Fruit fly (Drosophila melanogaster) ovary, adult (tissue): ENCODE results near the gene CG15535.
A peak's percentile ranks its signal among the peaks of the same experiment; 100 is the strongest.

ENCODE experiments used
- CG17801 ChIP-seq: fragments of 200-800 bp; optimal IDR thresholded peaks from 2 replicates; lab custom pipeline; 2019; ENCODE audit warnings: missing biosample characterization, mild to moderate bottlenecking, missing genetic modification characterization, moderate library complexity; ENCODE audit not compliant: partially characterized antibody

The CG15535 gene

DNA sequence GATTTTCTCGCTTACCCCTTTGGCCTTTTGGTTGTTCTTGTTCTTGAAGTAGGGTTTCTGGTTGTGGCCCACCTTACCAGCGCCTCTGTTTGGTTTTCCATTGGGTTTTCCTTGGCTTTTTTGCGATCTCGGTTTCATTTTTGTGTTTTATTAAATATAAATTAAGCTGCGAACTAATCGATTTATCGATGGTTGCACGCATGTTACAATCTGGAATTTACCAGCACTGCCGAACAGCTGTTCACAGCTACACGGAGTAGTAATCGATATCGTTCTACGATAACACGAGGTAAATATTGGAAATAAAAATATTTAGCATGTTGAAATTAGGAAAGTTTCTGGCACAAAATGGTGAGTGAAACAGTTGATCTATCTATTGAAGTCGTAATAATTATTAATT is at the start of gene CG15535, which contains the start of gene mRpS18C:
Gene CG15535, minus strand, starts transcription at position 235 of the 400 bp plus-strand sequence.
Gene mRpS18C, plus strand, starts transcription at position 280 of the 400 bp plus-strand sequence.
- TF ChIP-seq CG17801 (GFP tag; lab: Kevin White, UChicago) = peak; percentile 56

dm6 chr3R:30472331-30472730 is 48.6 kb upstream of the CG15535 start:
- no peak for TF ChIP-seq CG17801 (GFP tag; lab: Kevin White, UChicago)

dm6 chr3R:30470690-30471089 is 47.0 kb upstream of the CG15535 start:
- no peak for TF ChIP-seq CG17801 (GFP tag; lab: Kevin White, UChicago)

DNA sequence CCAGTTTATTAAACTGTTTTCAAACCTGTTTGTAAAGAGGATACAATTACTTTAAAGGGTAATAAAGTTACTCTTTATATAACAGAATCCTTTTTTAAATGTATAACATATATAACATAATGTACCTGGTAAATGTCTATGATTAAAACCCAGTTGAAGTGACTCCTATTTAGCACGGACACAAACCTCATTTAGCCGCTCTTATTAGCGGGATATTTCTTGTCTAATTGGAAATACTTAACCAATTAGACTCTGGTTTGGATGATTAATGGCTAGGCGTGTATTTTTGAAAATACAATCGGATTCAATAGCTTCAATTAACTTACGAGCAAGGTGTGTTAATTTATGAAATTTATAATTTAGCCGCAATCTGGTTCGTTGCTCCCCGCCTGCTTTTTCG is 43.3 kb upstream of the CG15535 start:
- TF ChIP-seq CG17801 (GFP tag; lab: Kevin White, UChicago) = no peak

dm6 chr3R:30466515-30466914 is 42.8 kb upstream of the CG15535 start:
- no peak for TF ChIP-seq CG17801 (GFP tag; lab: Kevin White, UChicago)

DNA sequence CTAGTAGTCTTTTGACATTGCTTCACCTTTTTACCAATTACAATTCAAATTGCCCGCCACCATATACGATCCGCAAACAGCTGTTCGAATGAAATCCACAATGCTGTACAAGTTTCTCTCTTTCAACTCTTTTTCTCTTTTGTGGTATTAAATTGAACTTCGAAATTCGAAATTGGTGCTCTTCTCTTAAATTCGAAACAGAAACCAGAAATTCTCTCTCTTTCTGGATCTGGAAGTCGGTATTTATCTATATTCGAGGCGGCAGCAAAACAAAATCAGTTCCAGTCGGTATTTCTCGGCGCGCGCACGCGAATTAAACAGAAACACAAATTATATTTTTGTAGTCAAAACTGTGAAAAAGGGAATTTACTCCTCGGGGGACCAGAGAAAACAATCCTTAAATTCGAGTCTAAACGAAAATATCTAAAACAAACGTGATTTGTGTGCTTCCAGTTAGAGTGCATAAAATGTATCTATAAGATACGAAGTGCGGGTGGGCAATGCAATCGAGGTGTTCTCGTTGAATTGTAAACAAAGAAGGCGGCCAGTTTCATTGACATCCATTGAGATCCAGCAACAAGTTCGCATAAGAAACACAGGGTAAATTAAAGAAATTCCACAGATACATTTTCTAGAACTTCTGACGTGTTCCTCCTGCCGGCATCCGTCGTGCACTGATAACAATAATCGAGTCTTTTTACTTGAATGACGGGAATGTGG is 42.2 kb upstream of the CG15535 start, which contains the start of gene PH4alphaEFB:
Gene PH4alphaEFB, plus strand, starts transcription at position 276 of the 720 bp plus-strand sequence.
- TF ChIP-seq CG17801 (GFP tag; lab: Kevin White, UChicago) = peak; percentile 2

dm6 chr3R:30464244-30464643 is 40.5 kb upstream of the CG15535 start:
- TF ChIP-seq CG17801 (GFP tag; lab: Kevin White, UChicago) = no peak

- no peak for TF ChIP-seq CG17801 (GFP tag; lab: Kevin White, UChicago)
These were observed 38.0 kb upstream of the CG15535 start for dm6 chr3R:30461608-30462243.

DNA sequence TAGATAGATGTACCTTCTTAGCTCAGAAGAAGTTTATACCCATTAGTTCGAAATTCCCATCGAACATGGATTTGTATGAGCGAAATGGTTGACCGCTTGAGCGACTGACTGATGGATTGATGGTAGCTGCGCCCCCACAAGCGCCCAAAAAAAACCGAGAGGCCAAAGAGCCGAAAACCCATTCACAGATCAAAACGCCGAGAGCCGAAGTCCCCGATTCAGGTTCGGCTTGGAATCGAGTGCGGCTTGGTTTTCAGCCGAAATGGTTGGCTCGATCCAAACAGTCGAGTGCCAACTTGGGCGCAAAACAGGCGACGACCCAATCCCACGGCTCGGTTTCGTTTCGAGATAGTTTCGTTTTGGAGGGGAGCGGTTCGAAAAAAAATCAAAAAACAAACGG is 36.5 kb upstream of the CG15535 start:
- TF ChIP-seq CG17801 (GFP tag; lab: Kevin White, UChicago) = no peak

dm6 chr3R:30459066-30459935 is 35.6 kb upstream of the CG15535 start, which contains the start of the genes CG2224 and CDase:
CG2224 (minus strand) TSS chr3R:30459300.
CDase (plus strand) TSS chr3R:30459521.
- TF ChIP-seq CG17801 (GFP tag; lab: Kevin White, UChicago) = peak; percentile 30

DNA sequence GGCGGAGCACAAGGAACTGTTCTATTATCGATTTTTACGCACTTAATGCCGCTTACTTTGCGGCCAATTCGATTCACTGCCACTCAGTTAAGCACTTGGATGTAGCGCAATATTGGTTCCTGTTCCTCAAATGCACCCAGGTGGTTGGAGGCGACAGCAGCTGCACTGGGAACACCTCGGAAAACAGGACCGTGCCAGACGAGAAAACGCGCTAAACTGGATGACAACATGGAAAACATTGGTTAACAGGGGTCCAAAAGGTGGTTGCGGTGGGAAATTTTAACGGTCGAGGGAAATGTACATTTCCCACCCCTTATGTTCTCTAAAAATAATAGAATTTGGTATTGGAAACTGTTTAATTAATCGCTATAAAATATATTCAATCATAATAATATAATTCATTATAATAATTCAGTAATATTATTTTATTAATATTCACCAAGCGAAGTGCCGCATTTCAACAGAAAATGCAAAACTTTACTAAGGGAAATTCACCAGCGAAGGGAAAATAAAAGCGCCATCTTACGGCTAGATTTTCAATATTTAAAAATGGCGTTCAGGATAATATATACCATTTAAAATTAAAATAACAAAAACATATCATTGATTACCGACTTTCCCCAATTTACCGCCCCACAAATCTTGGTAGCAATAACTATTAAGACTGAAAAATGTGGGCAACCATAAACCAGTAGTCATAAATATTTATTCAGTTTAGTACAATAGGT is 32.3 kb upstream of the CG15535 start, which contains the start of gene aralar1:
Gene aralar1, minus strand, starts transcription at position 51 of the 728 bp plus-strand sequence.
- no peak for TF ChIP-seq CG17801 (GFP tag; lab: Kevin White, UChicago)

- TF ChIP-seq CG17801 (GFP tag; lab: Kevin White, UChicago) = no peak
These were observed 30.7 kb upstream of the CG15535 start for dm6 chr3R:30454442-30454841.

dm6 chr3R:30453236-30453635 is 29.5 kb upstream of the CG15535 start:
- no peak for TF ChIP-seq CG17801 (GFP tag; lab: Kevin White, UChicago)

DNA sequence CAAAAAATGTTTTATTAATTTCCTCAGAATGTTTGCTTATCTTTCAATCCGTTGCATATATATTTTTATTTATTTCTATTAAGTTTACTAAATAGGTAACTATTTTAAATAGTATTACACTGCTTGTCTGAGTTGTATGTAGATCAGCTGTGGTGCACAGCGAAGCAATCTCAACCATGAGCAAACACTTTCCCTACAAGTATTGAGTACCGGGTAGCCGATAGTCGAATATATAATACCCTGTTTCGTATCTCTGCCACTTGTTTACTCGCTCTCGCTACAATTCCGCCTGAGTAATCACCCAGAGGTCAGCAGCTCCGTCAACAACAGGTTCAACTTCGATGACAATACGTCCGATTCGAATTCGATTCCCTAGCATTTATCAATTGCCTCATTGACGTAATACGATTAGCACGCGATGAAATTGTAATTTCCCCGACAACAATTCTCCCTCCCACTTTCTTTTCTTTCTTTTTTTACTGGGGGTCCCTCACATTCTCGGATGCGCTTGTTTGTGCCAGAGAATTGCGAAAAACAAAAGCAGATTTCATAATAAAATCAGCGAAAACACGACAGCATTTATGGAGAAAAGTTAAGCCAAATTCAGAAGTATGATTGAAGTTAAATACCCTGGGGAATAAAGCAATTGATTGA is 27.1 kb upstream of the CG15535 start:
- TF ChIP-seq CG17801 (GFP tag; lab: Kevin White, UChicago) = no peak
